Worm (Caenorhabditis elegans) whole organism, mixed stage, embryonic: ENCODE measurements around the gene C42D8.1.

ENCODE experiments used
- M03D4.4 ChIP-seq: sonication (generic microtip); optimal IDR thresholded peaks from 2 replicates; lab custom pipeline; 2017; ENCODE audit warnings: mild to moderate bottlenecking, missing genetic modification characterization, missing compliant biosample characterization
- bed-3 ChIP-seq: fragments of 200-800 bp; sonication (Bioruptor generic); optimal IDR thresholded peaks from 3 replicates; lab custom pipeline; 2018; ENCODE audit warnings: mild to moderate bottlenecking, missing genetic modification characterization, moderate library complexity, missing compliant biosample characterization
- blmp-1 ChIP-seq: fragments of 150-350 bp; optimal IDR thresholded peaks from 2 replicates; lab custom pipeline; 2014; ENCODE audit warnings: missing biosample characterization, missing genetic modification characterization
- ceh-39 ChIP-seq: fragments of 150-350 bp; optimal IDR thresholded peaks from 2 replicates; lab custom pipeline; 2014; ENCODE audit warnings: missing biosample characterization, missing genetic modification characterization
- ceh-43 ChIP-seq: fragments of 200-800 bp; sonication (Bioruptor generic); optimal IDR thresholded peaks from 2 replicates; lab custom pipeline; 2018; ENCODE audit warnings: mild to moderate bottlenecking, missing genetic modification characterization, moderate library complexity, missing compliant biosample characterization
- ceh-83 ChIP-seq: fragments of 200-800 bp; sonication (Bioruptor generic); optimal IDR thresholded peaks from 2 replicates; lab custom pipeline; 2018; ENCODE audit warnings: mild to moderate bottlenecking, missing genetic modification characterization, missing compliant biosample characterization
- ces-1 ChIP-seq: fragments of 150-350 bp; optimal IDR thresholded peaks from 2 replicates; lab custom pipeline; 2014; ENCODE audit warnings: missing biosample characterization, missing genetic modification reagents, missing genetic modification characterization
- cnd-1 ChIP-seq: fragments of 200-800 bp; sonication (Bioruptor generic); optimal IDR thresholded peaks from 2 replicates; lab custom pipeline; 2018; ENCODE audit warnings: mild to moderate bottlenecking, missing genetic modification characterization, missing compliant biosample characterization
- drap-1 ChIP-seq: fragments of 200-800 bp; sonication (Bioruptor generic); optimal IDR thresholded peaks from 3 replicates; lab custom pipeline; 2018; ENCODE audit warnings: mild to moderate bottlenecking, missing genetic modification characterization, missing compliant biosample characterization
- elt-1 ChIP-seq: sonication (generic microtip); optimal IDR thresholded peaks from 2 replicates; lab custom pipeline; 2017; ENCODE audit warnings: missing genetic modification characterization, mild to moderate bottlenecking, missing compliant biosample characterization, antibody characterized with exemption, moderate library complexity, borderline replicate concordance; ENCODE audit not compliant: insufficient read depth
- elt-3 ChIP-seq: fragments of 150-350 bp; optimal IDR thresholded peaks from 2 replicates; lab custom pipeline; 2014; ENCODE audit warnings: missing biosample characterization, missing genetic modification characterization
- flh-1 ChIP-seq: fragments of 200-800 bp; sonication (Bioruptor generic); optimal IDR thresholded peaks from 2 replicates; lab custom pipeline; 2018; ENCODE audit warnings: mild to moderate bottlenecking, missing genetic modification characterization, moderate library complexity, missing compliant biosample characterization
- ham-2 ChIP-seq: fragments of 200-800 bp; sonication (Bioruptor generic); optimal IDR thresholded peaks from 2 replicates; lab custom pipeline; 2018; ENCODE audit warnings: mild to moderate bottlenecking, missing genetic modification characterization, missing compliant biosample characterization
- hlh-1 ChIP-seq: fragments of 150-350 bp; optimal IDR thresholded peaks from 2 replicates; lab custom pipeline; 2014; ENCODE audit warnings: missing biosample characterization, missing genetic modification reagents, missing genetic modification characterization
- lin-13 ChIP-seq: fragments of 150-350 bp; optimal IDR thresholded peaks from 2 replicates; lab custom pipeline; 2014; ENCODE audit warnings: missing biosample characterization, missing genetic modification characterization
- lin-32 ChIP-seq: fragments of 200-800 bp; sonication (Bioruptor generic); optimal IDR thresholded peaks from 2 replicates; lab custom pipeline; 2018; ENCODE audit warnings: mild to moderate bottlenecking, missing genetic modification characterization, missing compliant biosample characterization
- lsy-2 ChIP-seq: fragments of 150-350 bp; optimal IDR thresholded peaks from 2 replicates; lab custom pipeline; 2014; ENCODE audit warnings: missing biosample characterization, missing genetic modification characterization
- mab-5 ChIP-seq: fragments of 150-350 bp; optimal IDR thresholded peaks from 2 replicates; lab custom pipeline; 2014; ENCODE audit warnings: missing biosample characterization, missing genetic modification characterization
- mep-1 ChIP-seq: fragments of 150-350 bp; optimal IDR thresholded peaks from 2 replicates; lab custom pipeline; 2017; ENCODE audit warnings: missing biosample characterization, missing genetic modification reagents, missing genetic modification characterization, inconsistent platforms
- mls-2 ChIP-seq: sonication (generic microtip); optimal IDR thresholded peaks from 2 replicates; lab custom pipeline; 2016; ENCODE audit warnings: mild to moderate bottlenecking, missing genetic modification characterization, moderate library complexity, missing compliant biosample characterization
- nhr-12 ChIP-seq: fragments of 150-350 bp; optimal IDR thresholded peaks from 2 replicates; lab custom pipeline; 2014; ENCODE audit warnings: missing biosample characterization, missing genetic modification characterization
- nhr-2 ChIP-seq: fragments of 150-350 bp; optimal IDR thresholded peaks from 2 replicates; lab custom pipeline; 2014; ENCODE audit warnings: missing biosample characterization, missing genetic modification characterization
- nhr-28 ChIP-seq: fragments of 150-350 bp; optimal IDR thresholded peaks from 2 replicates; lab custom pipeline; 2014; ENCODE audit warnings: missing biosample characterization, missing genetic modification characterization
- nhr-76 ChIP-seq: sonication (generic microtip); optimal IDR thresholded peaks from 2 replicates; lab custom pipeline; 2017; ENCODE audit warnings: missing biosample characterization, missing genetic modification characterization
- pha-4 ChIP-seq: fragments of 150-350 bp; optimal IDR thresholded peaks from 2 replicates; lab custom pipeline; 2018; ENCODE audit warnings: missing biosample characterization, missing genetic modification reagents, missing genetic modification characterization
- sem-2 ChIP-seq: fragments of 200-800 bp; sonication (Bioruptor generic); optimal IDR thresholded peaks from 2 replicates; lab custom pipeline; 2018; ENCODE audit warnings: mild to moderate bottlenecking, missing genetic modification characterization, missing compliant biosample characterization
- snpc-4 ChIP-seq: fragments of 150-350 bp; optimal IDR thresholded peaks from 2 replicates; lab custom pipeline; 2014; ENCODE audit warnings: missing biosample characterization, missing genetic modification characterization
- sptf-1 ChIP-seq: sonication (generic microtip); optimal IDR thresholded peaks from 2 replicates; lab custom pipeline; 2017; ENCODE audit warnings: mild to moderate bottlenecking, missing genetic modification characterization, moderate library complexity, missing compliant biosample characterization
- tbx-8 ChIP-seq: fragments of 200-800 bp; sonication (Bioruptor generic); optimal IDR thresholded peaks from 2 replicates; lab custom pipeline; 2018; ENCODE audit warnings: mild to moderate bottlenecking, missing genetic modification characterization, moderate library complexity, missing compliant biosample characterization
- unc-120 ChIP-seq: sonication (generic microtip); optimal IDR thresholded peaks from 2 replicates; lab custom pipeline; 2017; ENCODE audit warnings: missing genetic modification characterization, missing compliant biosample characterization; ENCODE audit not compliant: poor library complexity, severe bottlenecking
- unc-39 ChIP-seq: fragments of 150-350 bp; optimal IDR thresholded peaks from 2 replicates; lab custom pipeline; 2014; ENCODE audit warnings: missing biosample characterization, missing genetic modification characterization
- unc-62 ChIP-seq: fragments of 150-350 bp; optimal IDR thresholded peaks from 2 replicates; lab custom pipeline; 2014; ENCODE audit warnings: missing biosample characterization, missing genetic modification reagents, missing genetic modification characterization
- zip-8 ChIP-seq: fragments of 150-350 bp; optimal IDR thresholded peaks from 2 replicates; lab custom pipeline; 2014; ENCODE audit warnings: missing biosample characterization, missing genetic modification characterization
- ztf-11 ChIP-seq: fragments of 150-350 bp; optimal IDR thresholded peaks from 2 replicates; lab custom pipeline; 2014; ENCODE audit warnings: missing biosample characterization, missing genetic modification characterization

C42D8.1 gene

ce11 chrX:5077696-5078343 lies 31.5 kb upstream of the C42D8.1 start, which contains the start of gene cal-5:
Gene cal-5 (minus strand): TSS chrX:5077961.
- TF ChIP-seq unc-62 (no peak), blmp-1 (tag; lab: Kevin White, UChicago) (no peak), M03D4.4 (tag; lab: Kevin White, UChicago) (no peak), sptf-1 (tag; lab: Kevin White, UChicago) (peak; percentile 3), cnd-1 (tag; lab: Kevin White, UChicago) (peak; percentile 21), nhr-28 (tag; lab: Kevin White, UChicago) (no peak), mab-5 (tag; lab: Kevin White, UChicago) (no peak), unc-120 (tag; lab: Kevin White, UChicago) (no peak), flh-1 (no peak), drap-1 (GFP tag; lab: Kevin White, UChicago) (peak; percentile 17), snpc-4 (tag; lab: Kevin White, UChicago) (no peak), lsy-2 (tag; lab: Kevin White, UChicago) (no peak), mls-2 (tag; lab: Kevin White, UChicago) (no peak), ztf-11 (tag; lab: Kevin White, UChicago) (no peak), mep-1 (tag; lab: Kevin White, UChicago) (no peak), sem-2 (GFP tag; lab: Kevin White, UChicago) (no peak)

ce11 chrX:5079297-5079696 lies 30.0 kb upstream of the C42D8.1 start:
- TF ChIP-seq ces-1, result no peak
- TF ChIP-seq unc-39 (tag; lab: Kevin White, UChicago), result no peak
- TF ChIP-seq elt-1 (tag; lab: Kevin White, UChicago), result no peak
- TF ChIP-seq unc-62, result no peak
- no peak for TF ChIP-seq mls-2 (tag; lab: Kevin White, UChicago)
- TF ChIP-seq hlh-1 (tag; lab: Kevin White, UChicago), result no peak
- no peak for TF ChIP-seq M03D4.4 (tag; lab: Kevin White, UChicago)
- no peak for TF ChIP-seq mep-1 (tag; lab: Kevin White, UChicago)
- no peak for TF ChIP-seq mab-5 (tag; lab: Kevin White, UChicago)

- TF ChIP-seq snpc-4 (tag; lab: Kevin White, UChicago), result no peak
- TF ChIP-seq nhr-28 (tag; lab: Kevin White, UChicago), result no peak
- TF ChIP-seq mab-5 (tag; lab: Kevin White, UChicago), result no peak
- no peak for TF ChIP-seq zip-8 (tag; lab: Kevin White, UChicago)
- no peak for TF ChIP-seq ceh-83
- no peak for TF ChIP-seq ceh-43
- no peak for TF ChIP-seq elt-3 (tag; lab: Kevin White, UChicago)
- no peak for TF ChIP-seq sem-2 (GFP tag; lab: Kevin White, UChicago)
- no peak for TF ChIP-seq drap-1 (GFP tag; lab: Kevin White, UChicago)
- no peak for TF ChIP-seq ham-2 (GFP tag; lab: Kevin White, UChicago)
- TF ChIP-seq pha-4 (tag; lab: Kevin White, UChicago), result no peak
- TF ChIP-seq mep-1 (tag; lab: Kevin White, UChicago), result no peak
- no peak for TF ChIP-seq ztf-11 (tag; lab: Kevin White, UChicago)
- no peak for TF ChIP-seq hlh-1 (tag; lab: Kevin White, UChicago)
- TF ChIP-seq lin-32 (GFP tag; lab: Kevin White, UChicago), result no peak
- no peak for TF ChIP-seq mls-2 (tag; lab: Kevin White, UChicago)
- no peak for TF ChIP-seq nhr-12 (tag; lab: Kevin White, UChicago)
- no peak for TF ChIP-seq tbx-8 (GFP tag; lab: Kevin White, UChicago)
- TF ChIP-seq M03D4.4 (tag; lab: Kevin White, UChicago), result no peak
Measured at ce11 chrX:5084080-5084479, 25.2 kb upstream of the C42D8.1 start.

ce11 chrX:5084495-5084894 lies 24.8 kb upstream of the C42D8.1 start, which contains the start of gene ets-5:
Gene ets-5 (minus strand): TSS chrX:5084526.
- TF ChIP-seq elt-1 (tag; lab: Kevin White, UChicago), result no peak
- no peak for TF ChIP-seq ceh-39 (tag; lab: Kevin White, UChicago)
- no peak for TF ChIP-seq lin-13 (tag; lab: Kevin White, UChicago)
- no peak for TF ChIP-seq bed-3 (GFP tag; lab: Kevin White, UChicago)
- no peak for TF ChIP-seq unc-120 (tag; lab: Kevin White, UChicago)
- TF ChIP-seq ham-2 (GFP tag; lab: Kevin White, UChicago), result no peak
- TF ChIP-seq nhr-76 (tag; lab: Kevin White, UChicago), result no peak
- no peak for TF ChIP-seq ztf-11 (tag; lab: Kevin White, UChicago)
- TF ChIP-seq drap-1 (GFP tag; lab: Kevin White, UChicago), result no peak
- no peak for TF ChIP-seq snpc-4 (tag; lab: Kevin White, UChicago)
- no peak for TF ChIP-seq unc-39 (tag; lab: Kevin White, UChicago)
- no peak for TF ChIP-seq unc-62
- TF ChIP-seq mab-5 (tag; lab: Kevin White, UChicago), result no peak
- no peak for TF ChIP-seq sem-2 (GFP tag; lab: Kevin White, UChicago)
- TF ChIP-seq nhr-2 (tag; lab: Kevin White, UChicago), result no peak
